Worm (Caenorhabditis elegans): Measurements from ENCODE around the gene gop-3.

The gop-3 gene

DNA sequence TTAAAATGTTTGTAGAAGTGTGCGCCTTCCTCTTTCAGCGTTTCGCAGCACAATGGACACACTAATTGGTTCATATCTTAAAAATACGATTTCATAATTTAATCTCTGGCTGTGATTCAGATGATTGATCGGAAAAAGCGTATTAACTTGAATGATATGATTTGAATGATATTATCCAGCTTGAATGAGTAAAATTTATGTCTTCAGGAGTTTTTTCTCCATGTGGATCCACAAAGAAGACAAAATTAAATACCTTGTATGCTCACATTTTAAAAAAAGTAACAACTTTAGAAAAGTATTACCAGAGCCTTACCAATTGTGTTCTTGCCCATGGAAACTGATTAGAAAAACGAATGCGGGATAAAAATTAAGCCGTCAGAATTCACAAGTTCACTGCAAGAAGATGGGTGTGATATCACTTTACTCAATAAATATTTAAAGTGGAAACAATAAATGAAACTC, 12.9 kb downstream of the gop-3 start, which contains the start of gene ztf-8 (continued):
- TF ChIP-seq madf-3 (GFP tag; IDR thresholded peaks at IDR 0.05) = 0 out of 2 replicates have a peak, but pooled peaks have one; percentile 51
- no peak for TF ChIP-seq D2030.7 (GFP tag; IDR thresholded peaks at IDR 0.05)
- TF ChIP-seq ceh-100 (GFP tag; IDR thresholded peaks at IDR 0.05) = no peak
- TF ChIP-seq F52B5.7 (tag; optimal IDR thresholded peaks at IDR 0.05) = peak; percentile 10
- TF ChIP-seq attf-6 (GFP tag; IDR thresholded peaks at IDR 0.05) = 0 out of 2 replicates have a peak, but pooled peaks have one; percentile 47

DNA sequence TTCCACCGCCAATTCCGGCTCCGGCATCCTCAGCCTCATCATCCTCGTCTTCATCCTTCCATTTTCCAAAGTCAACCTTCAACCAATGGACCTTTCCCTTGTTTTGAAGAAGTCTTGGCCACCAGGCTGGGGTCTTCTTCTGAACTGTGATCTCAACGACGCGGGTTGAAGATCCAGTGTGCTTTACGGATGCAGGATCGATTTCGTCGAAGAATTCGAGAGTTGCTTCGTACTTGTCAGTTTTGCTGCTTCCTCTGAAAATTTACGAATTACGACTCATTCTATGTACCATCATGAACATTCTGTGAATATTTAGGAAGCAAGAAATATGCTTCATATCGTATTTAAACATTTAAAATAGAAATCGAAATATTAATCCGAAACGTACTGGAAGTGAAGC, 13.8 kb downstream of the gop-3 start:
- TF ChIP-seq lin-26 (GFP tag; IDR thresholded peaks at IDR 0.05) (peak; percentile 37), unc-62 (GFP tag; optimal IDR thresholded peaks at IDR 0.05) (no peak), F49E8.2 (tag; optimal IDR thresholded peaks at IDR 0.05; ENCODE audit: insufficient read depth) (no peak), repo-1 (tag; optimal IDR thresholded peaks at IDR 0.05) (no peak), cebp-1 (GFP tag; IDR thresholded peaks at IDR 0.05) (no peak), cebp-1 (tag; optimal IDR thresholded peaks at IDR 0.05) (no peak), ama-1 (optimal IDR thresholded peaks at IDR 0.05) (no peak), ama-1 (GFP tag; optimal IDR thresholded peaks at IDR 0.05) (no peak), lir-1 (GFP tag; conservative IDR thresholded peaks at IDR 0.05) (no peak), F55B11.4 (tag; optimal IDR thresholded peaks at IDR 0.05; ENCODE audit: borderline replicate concordance, insufficient read depth) (no peak), ztf-26 (tag; optimal IDR thresholded peaks at IDR 0.05) (no peak), mxl-1 (tag; optimal IDR thresholded peaks at IDR 0.05) (no peak), ztf-25 (GFP tag; IDR thresholded peaks at IDR 0.05) (no peak), madf-3 (GFP tag; IDR thresholded peaks at IDR 0.05) (0 out of 2 replicates have a peak, but pooled peaks have one; percentile 58), K11D2.4 (GFP tag; IDR thresholded peaks at IDR 0.05) (no peak), mcd-1 (GFP tag; IDR thresholded peaks at IDR 0.05) (peak; percentile 17; the same call in 1 of the 2 replicates), F57C9.4 (tag; optimal IDR thresholded peaks at IDR 0.05) (no peak), cebp-2 (GFP tag; IDR thresholded peaks at IDR 0.05) (0 out of 2 replicates have a peak, but pooled peaks have one; percentile 50), F57A8.1 (GFP tag; optimal IDR thresholded peaks at IDR 0.05) (no peak), hsf-1 (GFP tag; IDR thresholded peaks at IDR 0.05) (peak; percentile 27; the same call in 1 of the 2 replicates), hmg-1.2 (GFP tag; IDR thresholded peaks at IDR 0.05) (no peak), hlh-12 (tag; optimal IDR thresholded peaks at IDR 0.05) (no peak), B0336.3 (GFP tag; IDR thresholded peaks at IDR 0.05) (peak; percentile 25; the same call in 1 of the 2 replicates)

DNA sequence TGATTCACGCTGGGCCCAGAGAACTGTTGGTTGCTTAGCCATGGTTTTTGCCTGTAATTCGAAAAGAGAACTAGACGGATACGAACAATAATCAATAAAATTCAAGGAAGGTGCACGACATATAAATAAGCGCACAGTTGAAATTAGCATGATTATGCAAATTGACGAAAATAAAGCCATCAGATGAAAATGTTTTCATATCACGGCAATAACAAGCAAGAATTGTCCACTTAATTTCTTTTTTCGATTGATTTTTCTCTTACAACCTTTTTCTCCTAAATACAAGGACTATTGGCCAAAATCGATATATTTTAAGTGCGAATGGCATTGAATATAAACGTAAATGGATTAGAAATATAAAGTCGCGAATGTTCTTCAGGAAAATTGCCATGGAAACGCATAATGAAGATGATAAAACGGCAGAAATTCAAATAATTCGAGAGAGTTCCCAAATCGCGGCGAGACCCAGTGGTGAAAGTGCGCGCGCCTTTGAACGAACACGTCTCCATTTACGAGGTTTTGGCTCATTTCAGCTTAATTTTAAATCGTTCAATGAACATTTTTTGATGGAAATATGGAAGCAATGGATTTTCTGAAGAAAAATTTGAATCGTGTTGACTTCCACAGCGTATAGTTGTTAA, 14.3 kb downstream of the gop-3 start, which contains the start of the genes daf-41 and toc-1:
daf-41 (minus strand) TSS at position 51 of the 641 bp plus-strand sequence.
toc-1 (plus strand) TSS at position 537 of the 641 bp plus-strand sequence.
- TF ChIP-seq let-607 (tag; optimal IDR thresholded peaks at IDR 0.05) = peak; percentile 77 to 86
- peak; percentile 15; the same call in 1 of the 2 replicates for TF ChIP-seq dox-1 (GFP tag; IDR thresholded peaks at IDR 0.05)
- TF ChIP-seq F57A8.1 (GFP tag; optimal IDR thresholded peaks at IDR 0.05) = no peak
- no peak for TF ChIP-seq F57C9.4 (tag; optimal IDR thresholded peaks at IDR 0.05)
- peak; percentile 80 for TF ChIP-seq F33H1.4 (GFP tag; IDR thresholded peaks at IDR 0.05)
- peak; percentile 83 for TF ChIP-seq hsf-1 (GFP tag; IDR thresholded peaks at IDR 0.05)
- TF ChIP-seq lin-54 (GFP tag; optimal IDR thresholded peaks at IDR 0.05) = peak; percentile 39
- no peak for TF ChIP-seq tbx-9 (tag; optimal IDR thresholded peaks at IDR 0.05; ENCODE audit: borderline replicate concordance)

DNA sequence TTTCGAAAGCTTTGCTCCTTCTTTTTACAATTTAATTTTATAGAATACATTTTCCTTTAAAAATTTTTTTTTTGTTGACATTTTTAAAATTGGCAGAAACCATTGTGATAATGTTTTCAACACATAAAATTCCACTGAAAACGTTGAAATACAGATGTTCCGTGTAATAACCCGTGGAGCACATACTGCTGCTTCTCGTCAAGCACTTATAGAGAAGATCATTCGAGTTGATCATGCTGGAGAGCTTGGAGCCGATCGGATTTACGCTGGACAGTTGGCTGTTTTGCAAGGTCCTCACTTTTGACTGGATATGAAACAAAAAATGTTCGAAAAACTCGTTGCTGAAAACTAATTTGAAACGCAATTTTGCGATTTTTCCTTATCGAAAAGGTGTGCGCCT, 17.2 kb downstream of the gop-3 start, which contains the start of gene clk-1:
clk-1 (plus strand) TSS at position 155 of the 400 bp plus-strand sequence.
- TF ChIP-seq rcor-1 (GFP tag; IDR thresholded peaks at IDR 0.05) (no peak), dpff-1 (tag; optimal IDR thresholded peaks at IDR 0.05) (peak; percentile 4), ekl-4 (GFP tag; IDR thresholded peaks at IDR 0.05) (0 out of 2 replicates have a peak, but pooled peaks have one; percentile 33), madf-6 (GFP tag; IDR thresholded peaks at IDR 0.05) (peak; percentile 24; the same call in 1 of the 2 replicates), egl-18 (GFP tag; IDR thresholded peaks at IDR 0.05) (no peak), hsf-1 (GFP tag; IDR thresholded peaks at IDR 0.05) (0 out of 2 replicates have a peak, but pooled peaks have one; percentile 55), F52B5.7 (tag; optimal IDR thresholded peaks at IDR 0.05) (peak; percentile 6), nfyb-1 (GFP tag; IDR thresholded peaks at IDR 0.05) (0 out of 2 replicates have a peak, but pooled peaks have one; percentile 8)

Data from whole organism, young adult.